Worm (Caenorhabditis elegans): Measurements from ENCODE around the gene ceh-30.

- TF ChIP-seq nhr-12 (tag; optimal IDR thresholded peaks at IDR 0.05) (no peak), dpl-1 (GFP tag; optimal IDR thresholded peaks at IDR 0.05) (peak in 1 of 3 experiments; percentile 6), blmp-1 (tag; optimal IDR thresholded peaks at IDR 0.05) (no peak), unc-62 (GFP tag; optimal IDR thresholded peaks at IDR 0.05) (no peak)
Observed at ce11 chrX:3049233-3049632, 14.1 kb upstream of the ceh-30 start.
